Worm (Caenorhabditis elegans) whole organism, L4 larva: ENCODE data around the gene zif-1.
"Not testable (repeated sequence)": the region's sequence is repeated elsewhere in the genome, so short reads cannot be mapped to it uniquely, and the experiment has no call there.

ENCODE experiments used
- D1046.2 ChIP-seq: fragments of 200-800 bp; sonication (Bioruptor generic); IDR thresholded peaks from 2 replicates; pipeline ENCODE4 v1.3.6; 2022; ENCODE audit warnings: missing genetic modification characterization, missing compliant biosample characterization
- F37D6.2 ChIP-seq: sonication (generic microtip); optimal IDR thresholded peaks from 2 replicates; lab custom pipeline; 2016; ENCODE audit warnings: mild to moderate bottlenecking, missing genetic modification characterization, missing compliant biosample characterization
- R02D3.7 ChIP-seq: fragments of 150-350 bp; sonication (generic microtip); optimal IDR thresholded peaks from 3 replicates; lab custom pipeline; 2014; ENCODE audit warnings: missing biosample characterization, missing genetic modification characterization
- T20F7.1 ChIP-seq: fragments of 200-800 bp; sonication (Bioruptor generic); optimal IDR thresholded peaks from 2 replicates; lab custom pipeline; 2018; ENCODE audit warnings: mild to moderate bottlenecking, missing genetic modification characterization, missing compliant biosample characterization
- Y105C5A.15 ChIP-seq: fragments of 200-800 bp; sonication (Bioruptor generic); IDR thresholded peaks from 2 replicates; pipeline ENCODE4 v1.3.6; 2022; ENCODE audit warnings: missing genetic modification characterization, missing compliant biosample characterization
- Y5F2A.4 ChIP-seq: fragments of 200-800 bp; sonication (Bioruptor generic); optimal IDR thresholded peaks from 2 replicates; lab custom pipeline; 2018; ENCODE audit warnings: mild to moderate bottlenecking, missing genetic modification characterization, missing compliant biosample characterization
- aha-1 ChIP-seq: fragments of 150-350 bp; peaks from one replicate; lab custom pipeline; 2014; ENCODE audit warnings: missing biosample characterization, missing genetic modification characterization
- ama-1 ChIP-seq: fragments of 150-350 bp; optimal IDR thresholded peaks from 2 replicates; lab custom pipeline; 2014; ENCODE audit warnings: inconsistent platforms, mixed read lengths
- arid-1 ChIP-seq: fragments of 200-800 bp; sonication (Bioruptor generic); conservative IDR thresholded peaks from 2 replicates; pipeline ENCODE4 v1.3.6; 2022; ENCODE audit warnings: missing genetic modification reagents, missing genetic modification characterization, missing compliant biosample characterization
- ceh-20 ChIP-seq: fragments of 200-800 bp; sonication (Bioruptor generic); IDR thresholded peaks from 2 replicates; pipeline ENCODE4 v1.3.6; 2022; ENCODE audit warnings: missing genetic modification reagents, missing genetic modification characterization, missing compliant biosample characterization
- ceh-44 ChIP-seq: fragments of 200-800 bp; sonication (Bioruptor generic); IDR thresholded peaks from 2 replicates; pipeline ENCODE4 v1.3.6; 2022; ENCODE audit warnings: missing genetic modification reagents, missing genetic modification characterization, missing compliant biosample characterization
- ceh-62 ChIP-seq: sonication (generic microtip); optimal IDR thresholded peaks from 2 replicates; lab custom pipeline; 2017; ENCODE audit warnings: missing biosample characterization, missing genetic modification characterization
- ceh-82 ChIP-seq: sonication (generic microtip); optimal IDR thresholded peaks from 2 replicates; lab custom pipeline; 2017; ENCODE audit warnings: missing biosample characterization, missing genetic modification characterization
- cey-2 ChIP-seq: sonication (generic microtip); optimal IDR thresholded peaks from 3 replicates; lab custom pipeline; 2017; ENCODE audit warnings: missing genetic modification characterization, mild to moderate bottlenecking, missing compliant biosample characterization, antibody characterized with exemption, borderline replicate concordance; ENCODE audit not compliant: insufficient read depth
- daf-16 ChIP-seq, 3 experiments: sonication (generic microtip); optimal IDR thresholded peaks; 2 replicates each; lab custom pipeline; 2016 to 2017; ENCODE audit warnings: missing genetic modification characterization in 3 of 3, missing genetic modification reagents in 3 of 3, mild to moderate bottlenecking in 2 of 3, missing compliant biosample characterization in 2 of 3, missing biosample characterization in 1 of 3, moderate library complexity in 1 of 3
- dmd-6 ChIP-seq: fragments of 200-800 bp; sonication (Bioruptor generic); IDR thresholded peaks from 2 replicates; pipeline ENCODE4 v1.3.6; 2022; ENCODE audit warnings: missing genetic modification reagents, missing genetic modification characterization, missing compliant biosample characterization
- duxl-1 ChIP-seq: sonication (generic microtip); optimal IDR thresholded peaks from 2 replicates; lab custom pipeline; 2016; ENCODE audit warnings: mild to moderate bottlenecking, missing genetic modification characterization, moderate library complexity, missing compliant biosample characterization; ENCODE audit not compliant: poor library complexity
- dve-1 ChIP-seq: sonication (generic microtip); optimal IDR thresholded peaks from 2 replicates; lab custom pipeline; 2017; ENCODE audit warnings: antibody characterized with exemption, mild to moderate bottlenecking, missing genetic modification characterization, missing compliant biosample characterization; ENCODE audit not compliant: insufficient read depth
- egl-27 ChIP-seq: sonication (generic microtip); optimal IDR thresholded peaks from 3 replicates; lab custom pipeline; 2017; ENCODE audit warnings: missing biosample characterization, missing genetic modification reagents, missing genetic modification characterization
- egl-43 ChIP-seq: fragments of 200-800 bp; sonication (Bioruptor generic); IDR thresholded peaks from 2 replicates; pipeline ENCODE4 v1.3.6; 2022; ENCODE audit warnings: missing genetic modification reagents, missing genetic modification characterization, missing compliant biosample characterization
- hlh-11 ChIP-seq: fragments of 200-800 bp; sonication (Bioruptor generic); optimal IDR thresholded peaks from 2 replicates; lab custom pipeline; 2018; ENCODE audit warnings: mild to moderate bottlenecking, missing genetic modification characterization, missing compliant biosample characterization
- hlh-30 ChIP-seq: sonication (generic microtip); optimal IDR thresholded peaks from 2 replicates; lab custom pipeline; 2017; ENCODE audit warnings: antibody characterized with exemption, mild to moderate bottlenecking, missing genetic modification characterization, missing compliant biosample characterization; ENCODE audit not compliant: insufficient read depth
- lim-7 ChIP-seq: fragments of 200-800 bp; sonication (Bioruptor generic); IDR thresholded peaks from 2 replicates; pipeline ENCODE4 v1.3.6; 2022; ENCODE audit warnings: missing genetic modification characterization, missing compliant biosample characterization
- lin-38 ChIP-seq: fragments of 200-800 bp; sonication (Bioruptor generic); IDR thresholded peaks from 2 replicates; pipeline ENCODE4 v1.3.6; 2022; ENCODE audit warnings: missing genetic modification reagents, missing genetic modification characterization, missing compliant biosample characterization
- madf-5 ChIP-seq, 2 experiments: fragments of 200-800 bp; sonication (Bioruptor generic); IDR thresholded peaks; 2 replicates each; pipeline ENCODE4 v1.3.6; 2022; ENCODE audit warnings: missing compliant biosample characterization in 2 of 2, missing genetic modification characterization in 2 of 2
- madf-9 ChIP-seq: fragments of 200-800 bp; sonication (Bioruptor generic); conservative IDR thresholded peaks from 2 replicates; pipeline ENCODE4 v1.3.6; 2022; ENCODE audit warnings: missing genetic modification reagents, missing genetic modification characterization, missing compliant biosample characterization
- mep-1 ChIP-seq: fragments of 150-350 bp; sonication (generic microtip); optimal IDR thresholded peaks from 3 replicates; lab custom pipeline; 2014; ENCODE audit warnings: missing biosample characterization, missing genetic modification characterization
- nhr-102 ChIP-seq: sonication (generic microtip); optimal IDR thresholded peaks from 2 replicates; lab custom pipeline; 2016; ENCODE audit warnings: mild to moderate bottlenecking, missing genetic modification characterization, moderate library complexity, missing compliant biosample characterization
- nhr-41 ChIP-seq: fragments of 200-800 bp; sonication (Bioruptor generic); IDR thresholded peaks from 2 replicates; pipeline ENCODE4 v1.3.6; 2022; ENCODE audit warnings: missing genetic modification reagents, missing genetic modification characterization, missing compliant biosample characterization
- pqm-1 ChIP-seq: sonication (generic microtip); optimal IDR thresholded peaks from 2 replicates; lab custom pipeline; 2017; ENCODE audit warnings: missing biosample characterization, missing genetic modification characterization
- rbr-2 ChIP-seq: sonication (generic microtip); optimal IDR thresholded peaks from 2 replicates; lab custom pipeline; 2016; ENCODE audit warnings: missing genotype, missing genetic modification characterization, missing compliant biosample characterization
- set-16 ChIP-seq: fragments of 200-800 bp; sonication (Bioruptor generic); IDR thresholded peaks from 2 replicates; pipeline ENCODE4 v1.3.6; 2022; ENCODE audit warnings: missing genetic modification reagents, missing genetic modification characterization, missing compliant biosample characterization
- snpc-1.2 ChIP-seq: fragments of 200-800 bp; sonication (Bioruptor generic); IDR thresholded peaks from 2 replicates; pipeline ENCODE4 v1.3.6; 2022; ENCODE audit warnings: missing genetic modification reagents, missing genetic modification characterization, missing compliant biosample characterization
- unc-39 ChIP-seq: sonication (generic microtip); optimal IDR thresholded peaks from 2 replicates; lab custom pipeline; 2017; ENCODE audit warnings: missing biosample characterization, missing genetic modification characterization
- unc-62 ChIP-seq, 3 experiments: fragments of 150-350 bp in 1 of 3; sonication (generic microtip); optimal IDR thresholded peaks in 2 of 3; peaks in 1 of 3; 1 replicate in 1 of 3; 2 replicates in 2 of 3; lab custom pipeline; 2014 to 2017; ENCODE audit warnings: missing biosample characterization in 3 of 3, missing genetic modification characterization in 3 of 3, missing genetic modification reagents in 3 of 3, missing genotype in 1 of 3
- zfp-2 ChIP-seq: sonication (generic microtip); optimal IDR thresholded peaks from 2 replicates; lab custom pipeline; 2016; ENCODE audit warnings: mild to moderate bottlenecking, missing genetic modification characterization, missing compliant biosample characterization

zif-1 gene

DNA sequence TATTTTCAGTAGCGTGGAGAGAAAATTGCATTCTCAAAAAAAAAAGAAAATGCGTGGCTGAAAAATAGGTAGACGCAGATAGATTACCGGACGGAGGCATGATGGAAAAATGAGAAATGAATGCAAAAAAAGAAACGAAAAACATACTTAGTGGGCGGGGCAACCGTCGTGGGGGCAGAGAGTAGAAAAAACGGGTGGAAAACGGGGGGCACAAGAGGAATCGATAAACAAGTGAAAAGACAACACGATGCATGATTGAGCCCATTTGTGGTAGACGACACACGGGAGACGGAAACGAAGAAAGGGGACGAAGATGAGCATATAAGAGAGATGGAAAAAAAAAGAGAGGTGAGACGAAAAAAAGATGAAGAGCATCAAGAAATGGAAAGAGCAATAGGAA lies 14.0 kb upstream of the zif-1 start:
- TF ChIP-seq Y105C5A.15 (no peak), daf-16 (GFP tag; optimal IDR thresholded peaks at IDR 0.05; lab: Kevin White, UChicago) (no peak), daf-16 (tag; optimal IDR thresholded peaks at IDR 0.05; lab: Kevin White, UChicago) (peak; percentile 10), unc-39 (no peak), unc-62 (GFP tag; optimal IDR thresholded peaks at IDR 0.05 in 1 of 2; lab: Kevin White, UChicago) (peak in 1 of 2 experiments; percentile 70), unc-62 (tag; optimal IDR thresholded peaks at IDR 0.05; lab: Kevin White, UChicago) (no peak), T20F7.1 (no peak), rbr-2 (tag; lab: Kevin White, UChicago) (peak; percentile 38), dve-1 (peak; percentile 2), egl-43 (GFP tag; lab: Robert Waterston, UW) (no peak), F37D6.2 (tag; lab: Kevin White, UChicago) (no peak), aha-1 (peak; percentile 94), hlh-30 (tag; lab: Kevin White, UChicago) (peak; percentile 18), set-16 (no peak), ceh-20 (no peak), zfp-2 (tag; lab: Kevin White, UChicago) (no peak)

DNA sequence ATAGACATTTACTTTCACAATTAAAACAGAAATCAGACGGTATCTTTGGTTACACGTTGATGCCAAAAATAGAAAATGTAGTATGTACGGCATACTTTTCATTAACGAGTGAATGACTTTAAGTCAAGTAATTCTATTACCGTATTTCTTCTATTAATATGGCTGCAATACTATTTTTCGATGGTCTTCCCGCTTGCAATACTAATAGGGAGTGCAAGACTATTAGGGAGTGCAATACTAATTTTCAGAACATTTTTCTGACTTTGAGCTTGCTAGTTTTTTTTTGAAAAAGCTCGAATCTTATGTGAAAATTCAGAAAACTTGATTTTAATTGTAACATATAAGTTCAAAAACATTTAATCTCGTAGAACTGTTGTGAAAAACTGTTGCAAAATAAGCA lies 12.8 kb upstream of the zif-1 start, which contains the start of gene R08D7.7:
R08D7.7 (plus strand) TSS at position 301 of the 400 bp plus-strand sequence.
- not testable (repeated sequence) for TF ChIP-seq ceh-44, R02D3.7, hlh-11

DNA sequence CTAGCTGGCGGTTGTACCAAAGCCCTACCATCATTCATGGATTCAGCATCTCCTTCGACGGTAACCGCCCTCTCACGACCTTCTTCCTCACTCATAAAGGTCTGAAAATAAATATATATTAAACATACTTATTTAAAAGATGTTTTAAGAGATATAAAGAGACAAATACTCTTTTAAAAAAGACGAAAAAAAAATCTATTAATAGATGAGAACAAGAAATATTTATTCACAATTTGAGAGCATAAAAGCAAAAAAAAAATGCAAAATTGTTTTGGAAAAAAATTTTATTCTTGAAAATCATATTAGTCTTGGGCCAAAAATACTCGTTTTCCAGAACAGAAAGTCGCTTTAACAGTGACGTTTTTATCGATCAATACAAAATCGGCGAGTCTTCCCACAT lies 5.9 kb upstream of the zif-1 start, which contains the start of gene skat-1:
skat-1 (minus strand) TSS at position 101 of the 400 bp plus-strand sequence.
- TF ChIP-seq egl-27 (no peak), nhr-102 (peak; percentile 7), mep-1 (tag; lab: Kevin White, UChicago) (no peak), ama-1 (lab: Kevin White, UChicago) (no peak), lin-38 (GFP tag; lab: Robert Waterston, UW) (peak; percentile 21; the same call in 1 of the 2 replicates), nhr-41 (GFP tag; lab: Robert Waterston, UW) (no peak)

DNA sequence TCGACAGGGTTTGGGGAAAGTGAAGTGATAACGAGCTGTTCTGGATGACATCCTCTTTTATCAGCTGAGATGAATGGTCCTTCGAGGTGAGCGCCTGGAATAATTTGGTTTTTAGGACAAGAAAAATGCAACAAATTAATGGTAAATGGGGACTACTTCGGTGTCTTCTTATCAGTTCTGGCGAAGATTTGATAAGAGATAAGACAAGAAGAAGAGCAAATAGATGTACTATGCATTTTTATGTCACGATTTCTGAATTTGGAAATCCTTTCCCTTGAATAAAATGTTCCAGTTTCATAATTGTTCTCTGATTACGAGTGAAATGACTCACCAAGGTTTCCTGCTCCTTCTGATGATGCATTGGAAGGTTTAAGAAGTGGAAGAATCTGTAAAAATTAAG lies 4.8 kb upstream of the zif-1 start:
- TF ChIP-seq egl-27 (no peak), madf-5 (GFP tag; IDR thresholded peaks at IDR 0.05; lab: Robert Waterston, UW) (0 out of 4 replicates have a peak, but pooled peaks of 1 of the 2 experiments have one; percentile 0), pqm-1 (peak; percentile 80), duxl-1 (tag; lab: Kevin White, UChicago) (no peak)

DNA sequence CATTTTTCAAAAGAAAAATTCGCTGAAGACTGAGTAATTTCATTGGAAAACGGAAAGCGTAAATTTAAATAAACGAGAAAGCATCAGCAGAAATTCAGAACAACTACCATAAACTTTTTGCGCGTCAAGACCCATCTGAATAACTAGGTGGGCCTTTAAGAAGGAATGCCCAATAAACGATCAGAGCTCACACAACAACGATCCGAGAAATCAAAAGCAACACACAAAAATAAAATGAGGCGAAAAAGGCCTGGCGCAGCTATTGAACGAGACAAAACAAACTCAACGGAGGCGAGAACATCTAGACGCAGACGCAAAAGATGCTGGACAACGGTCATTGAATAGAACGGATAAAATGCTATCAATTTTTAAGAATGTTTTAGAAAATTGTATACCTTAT lies 3.7 kb upstream of the zif-1 start:
- TF ChIP-seq ceh-82 (tag; lab: Kevin White, UChicago) = no peak
- TF ChIP-seq snpc-1.2 (GFP tag; lab: Robert Waterston, UW) = no peak
- TF ChIP-seq duxl-1 (tag; lab: Kevin White, UChicago) = no peak
- TF ChIP-seq unc-62 (GFP tag; optimal IDR thresholded peaks at IDR 0.05 in 1 of 2; lab: Kevin White, UChicago) = peak in 1 of 2 experiments; percentile 91
- TF ChIP-seq unc-62 (tag; optimal IDR thresholded peaks at IDR 0.05; lab: Kevin White, UChicago) = no peak
- TF ChIP-seq aha-1 = peak; percentile 57
- peak; percentile 5 for TF ChIP-seq dve-1
- no peak for TF ChIP-seq D1046.2 (GFP tag; lab: Robert Waterston, UW)

DNA sequence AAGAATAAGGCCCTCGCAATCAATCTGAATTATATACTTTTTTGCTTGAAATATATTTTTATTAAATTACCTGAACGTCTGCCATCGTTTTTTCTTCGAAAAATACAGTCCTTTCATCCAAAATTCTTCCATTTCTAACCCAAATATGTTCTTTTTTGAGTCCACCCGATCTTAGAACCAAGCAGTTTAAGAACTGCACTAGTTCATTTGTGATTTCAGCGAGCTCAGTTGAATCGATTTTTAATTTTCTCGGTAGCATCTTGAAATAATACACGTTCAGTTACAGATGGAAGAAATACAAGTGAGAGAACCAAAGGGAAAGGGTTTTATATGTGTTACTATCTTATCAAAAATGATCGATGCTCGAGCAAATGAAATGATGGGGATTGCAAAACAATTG lies 3.1 kb upstream of the zif-1 start, which contains the start of gene F59B2.3:
F59B2.3 (minus strand) TSS at position 259 of the 400 bp plus-strand sequence.
- TF ChIP-seq Y5F2A.4 (peak; percentile 4), lim-7 (GFP tag; lab: Robert Waterston, UW) (no peak), unc-39 (no peak), madf-5 (GFP tag; IDR thresholded peaks at IDR 0.05; lab: Robert Waterston, UW) (no peak), cey-2 (tag; lab: Kevin White, UChicago) (no peak), dmd-6 (GFP tag; lab: Robert Waterston, UW) (no peak), pqm-1 (peak; percentile 35), ceh-62 (tag; lab: Kevin White, UChicago) (no peak), lin-38 (GFP tag; lab: Robert Waterston, UW) (0 out of 2 replicates have a peak, but pooled peaks have one; percentile 6), hlh-11 (no peak), aha-1 (peak; percentile 68), madf-9 (GFP tag; lab: Robert Waterston, UW) (no peak), arid-1 (0 out of 2 replicates have a peak, but pooled peaks have one; percentile 25)
